Worm (Caenorhabditis elegans): Measurements from ENCODE around the gene T02G5.3.

DNA sequence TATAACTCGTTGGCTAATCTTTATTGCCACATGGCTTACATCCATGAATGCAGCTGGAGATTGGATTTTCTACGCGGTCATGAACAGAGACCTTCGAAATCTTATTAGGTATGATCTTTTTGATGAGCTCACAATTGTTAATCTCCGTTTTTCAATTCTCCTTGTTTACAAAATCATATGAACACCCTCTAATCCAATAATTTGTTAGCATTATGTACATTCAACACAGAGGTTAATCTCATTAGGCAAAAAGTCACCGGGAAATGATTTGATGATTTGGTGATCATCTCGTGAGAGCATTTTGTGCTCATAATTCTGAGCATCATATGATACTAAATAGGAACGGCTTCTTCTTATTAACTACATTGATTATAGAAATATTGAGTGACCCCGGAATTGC lies 53.1 kb downstream of the T02G5.3 start:
- TF ChIP-seq nhr-237 (tag; optimal IDR thresholded peaks at IDR 0.05) (no peak), mep-1 (tag; optimal IDR thresholded peaks at IDR 0.05) (no peak), lsy-2 (tag; optimal IDR thresholded peaks at IDR 0.05) (no peak), mls-2 (tag; optimal IDR thresholded peaks at IDR 0.05) (no peak), snpc-4 (tag; optimal IDR thresholded peaks at IDR 0.05) (no peak), flh-1 (GFP tag; optimal IDR thresholded peaks at IDR 0.05) (no peak), elt-3 (tag; optimal IDR thresholded peaks at IDR 0.05) (no peak), nhr-28 (tag; optimal IDR thresholded peaks at IDR 0.05) (no peak), sptf-1 (tag; optimal IDR thresholded peaks at IDR 0.05) (no peak), pha-4 (tag; optimal IDR thresholded peaks at IDR 0.05) (no peak), ztf-11 (tag; optimal IDR thresholded peaks at IDR 0.05) (no peak)

All from whole organism, mixed stage, embryonic.